Worm (Caenorhabditis elegans) whole organism, young adult: ENCODE measurements around the gene M199.7.
"Not testable (repeated sequence)": the region's sequence is repeated elsewhere in the genome, so short reads cannot be mapped to it uniquely, and the experiment has no call there.

Experiments
- T26A5.8 ChIP-seq: sonication (generic microtip); optimal IDR thresholded peaks from 2 replicates; lab custom pipeline; 2016; ENCODE audit warnings: missing genetic modification characterization, missing compliant biosample characterization
- ama-1 ChIP-seq, 3 experiments: fragments of 150-350 bp in 1 of 3; sonication (generic microtip) in 2 of 3; optimal IDR thresholded peaks; 2 replicates each; lab custom pipeline; 2014 to 2018; ENCODE audit warnings: missing biosample characterization in 2 of 3, missing genetic modification characterization in 2 of 3, missing genetic modification reagents in 2 of 3
- dpl-1 ChIP-seq: fragments of 150-350 bp; optimal IDR thresholded peaks from 2 replicates; lab custom pipeline; 2014; ENCODE audit warnings: missing biosample characterization, missing genetic modification reagents, missing genetic modification characterization
- mxl-1 ChIP-seq: sonication (generic microtip); optimal IDR thresholded peaks from 2 replicates; lab custom pipeline; 2016; ENCODE audit warnings: missing genetic modification characterization, missing compliant biosample characterization
- snpc-1.3 ChIP-seq: sonication (generic microtip); optimal IDR thresholded peaks from 2 replicates; lab custom pipeline; 2017; ENCODE audit warnings: missing genetic modification characterization, mild to moderate bottlenecking, missing compliant biosample characterization, antibody characterized with exemption, moderate library complexity, missing genotype, missing genetic modification reagents; ENCODE audit not compliant: insufficient read depth
- snpc-4 ChIP-seq, 5 experiments: fragments of 150-350 bp in 1 of 5; sonication (generic microtip) in 4 of 5; optimal IDR thresholded peaks; 2 replicates each; lab custom pipeline; 2014 to 2018; ENCODE audit warnings: missing genetic modification characterization in 5 of 5, missing biosample characterization in 3 of 5, antibody characterized with exemption in 2 of 5, mild to moderate bottlenecking in 2 of 5, missing compliant biosample characterization in 2 of 5, missing genotype in 2 of 5, moderate library complexity in 2 of 5, missing genetic modification reagents in 1 of 5
- tbp1 ChIP-seq: fragments of 200-800 bp; sonication (Bioruptor generic); optimal IDR thresholded peaks from 2 replicates; lab custom pipeline; 2018; ENCODE audit warnings: mild to moderate bottlenecking, missing genetic modification characterization, missing compliant biosample characterization
- unc-62 ChIP-seq: fragments of 150-350 bp; optimal IDR thresholded peaks from 2 replicates; lab custom pipeline; 2014; ENCODE audit warnings: missing biosample characterization, missing genetic modification reagents, missing genetic modification characterization
- xnd-1 ChIP-seq: sonication (generic microtip); optimal IDR thresholded peaks from 2 replicates; lab custom pipeline; 2016; ENCODE audit warnings: missing genotype, missing genetic modification reagents, missing genetic modification characterization, missing compliant biosample characterization
- ztf-6 ChIP-seq: fragments of 200-800 bp; sonication (Bioruptor generic); IDR thresholded peaks from 2 replicates; pipeline ENCODE4 v1.3.6; 2022; ENCODE audit warnings: missing genetic modification reagents, missing genetic modification characterization, missing compliant biosample characterization

DNA sequence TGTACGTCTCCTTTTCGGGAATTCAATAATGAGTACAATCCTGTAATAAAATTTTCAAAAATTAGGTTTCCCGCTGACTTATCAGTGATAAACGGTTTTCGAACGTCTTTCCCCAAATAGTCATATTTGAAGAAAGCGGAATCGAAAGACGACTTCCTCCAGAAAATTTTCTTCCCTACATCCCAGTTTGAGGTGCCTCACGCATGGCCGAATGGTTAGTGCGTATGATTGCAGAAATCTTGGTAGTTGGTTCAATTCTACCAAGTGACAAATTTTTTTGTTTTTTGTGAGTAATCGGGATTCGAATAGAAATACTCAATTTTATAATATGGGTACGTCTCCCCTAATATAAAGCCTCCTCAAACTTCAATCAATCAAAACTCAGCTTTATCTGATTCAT lies 47.2 kb downstream of the M199.7 start:
- not testable (repeated sequence) for TF ChIP-seq ztf-6 (GFP tag; lab: Robert Waterston, UW); snpc-1.3 (tag; lab: Kevin White, UChicago); xnd-1 (tag; lab: Kevin White, UChicago); mxl-1 (tag; lab: Kevin White, UChicago); dpl-1; T26A5.8 (tag; lab: Kevin White, UChicago); snpc-4 (GFP tag; optimal IDR thresholded peaks at IDR 0.05; lab: Kevin White, UChicago); ama-1 (optimal IDR thresholded peaks at IDR 0.05; lab: Kevin White, UChicago); ama-1 (GFP tag; optimal IDR thresholded peaks at IDR 0.05; lab: Kevin White, UChicago); unc-62 (GFP tag; lab: Kevin White, UChicago)
- TF ChIP-seq snpc-4 (tag; optimal IDR thresholded peaks at IDR 0.05; lab: Kevin White, UChicago) (peak in 2 of 4 experiments; percentile 31 to 90), tbp1 (GFP tag; lab: Kevin White, UChicago) (peak; percentile 84)
